Worm (Caenorhabditis elegans) whole organism, L4 larva: Measurements from ENCODE around the gene vnut-1.

Experiments
- D1046.2 ChIP-seq: fragments of 200-800 bp; sonication (Bioruptor generic); IDR thresholded peaks from 2 replicates; pipeline ENCODE4 v1.3.6; 2022; ENCODE audit warnings: missing genetic modification characterization, missing compliant biosample characterization
- F10B5.3 ChIP-seq: sonication (generic microtip); optimal IDR thresholded peaks from 2 replicates; lab custom pipeline; 2016; ENCODE audit warnings: mild to moderate bottlenecking, missing genetic modification characterization, missing compliant biosample characterization
- F26F4.8 ChIP-seq: fragments of 200-800 bp; sonication (Bioruptor generic); conservative IDR thresholded peaks from 2 replicates; pipeline ENCODE4 v1.3.6; 2022; ENCODE audit warnings: missing genetic modification characterization, missing compliant biosample characterization
- F44E2.7 ChIP-seq: fragments of 200-800 bp; sonication (Bioruptor generic); IDR thresholded peaks from 2 replicates; pipeline ENCODE4 v2.1.2; 2022; ENCODE audit warnings: missing genetic modification characterization, missing compliant biosample characterization
- T20F7.1 ChIP-seq: fragments of 200-800 bp; sonication (Bioruptor generic); optimal IDR thresholded peaks from 2 replicates; lab custom pipeline; 2018; ENCODE audit warnings: mild to moderate bottlenecking, missing genetic modification characterization, missing compliant biosample characterization
- T26A8.4 ChIP-seq: fragments of 200-800 bp; sonication (Bioruptor generic); IDR thresholded peaks from 2 replicates; pipeline ENCODE4 v1.3.6; 2022; ENCODE audit warnings: missing genetic modification characterization, missing compliant biosample characterization
- Y48G9A.11 ChIP-seq: fragments of 200-800 bp; sonication (Bioruptor generic); IDR thresholded peaks from 2 replicates; pipeline ENCODE4 v1.3.6; 2022; ENCODE audit warnings: missing genetic modification reagents, missing genetic modification characterization, missing compliant biosample characterization
- Y5F2A.4 ChIP-seq: fragments of 200-800 bp; sonication (Bioruptor generic); optimal IDR thresholded peaks from 2 replicates; lab custom pipeline; 2018; ENCODE audit warnings: mild to moderate bottlenecking, missing genetic modification characterization, missing compliant biosample characterization
- Y75B8A.6 ChIP-seq: fragments of 200-800 bp; sonication (Bioruptor generic); IDR thresholded peaks from 2 replicates; pipeline ENCODE4 v1.3.6; 2022; ENCODE audit warnings: missing genetic modification reagents, missing genetic modification characterization, missing compliant biosample characterization
- ZK337.2 ChIP-seq: fragments of 200-800 bp; sonication (Bioruptor generic); IDR thresholded peaks from 2 replicates; pipeline ENCODE4 v1.3.6; 2022; ENCODE audit warnings: missing genetic modification reagents, missing genetic modification characterization, missing compliant biosample characterization
- ZK546.5 ChIP-seq, 2 experiments: sonication (generic microtip); optimal IDR thresholded peaks; 2 replicates each; lab custom pipeline; 2017; ENCODE audit warnings: missing biosample characterization in 2 of 2, missing genetic modification characterization in 2 of 2
- aha-1 ChIP-seq: fragments of 150-350 bp; peaks from one replicate; lab custom pipeline; 2014; ENCODE audit warnings: missing biosample characterization, missing genetic modification characterization
- ceh-44 ChIP-seq: fragments of 200-800 bp; sonication (Bioruptor generic); IDR thresholded peaks from 2 replicates; pipeline ENCODE4 v1.3.6; 2022; ENCODE audit warnings: missing genetic modification reagents, missing genetic modification characterization, missing compliant biosample characterization
- ceh-62 ChIP-seq: sonication (generic microtip); optimal IDR thresholded peaks from 2 replicates; lab custom pipeline; 2017; ENCODE audit warnings: missing biosample characterization, missing genetic modification characterization
- ctbp-1 ChIP-seq: fragments of 200-800 bp; sonication (Bioruptor generic); IDR thresholded peaks from 2 replicates; pipeline ENCODE4 v1.3.6; 2022; ENCODE audit warnings: missing genetic modification reagents, missing genetic modification characterization, missing compliant biosample characterization
- daf-16 ChIP-seq, 3 experiments: sonication (generic microtip); optimal IDR thresholded peaks; 2 replicates each; lab custom pipeline; 2016 to 2017; ENCODE audit warnings: missing genetic modification characterization in 3 of 3, missing genetic modification reagents in 3 of 3, mild to moderate bottlenecking in 2 of 3, missing compliant biosample characterization in 2 of 3, missing biosample characterization in 1 of 3, moderate library complexity in 1 of 3
- daf-19 ChIP-seq: fragments of 200-800 bp; sonication (Bioruptor generic); conservative IDR thresholded peaks from 2 replicates; pipeline ENCODE4 v1.3.6; 2022; ENCODE audit warnings: missing genetic modification characterization, missing compliant biosample characterization
- dmd-9 ChIP-seq: fragments of 200-800 bp; sonication (Bioruptor generic); IDR thresholded peaks from 2 replicates; pipeline ENCODE4 v1.3.6; 2022; ENCODE audit warnings: missing genetic modification reagents, missing genetic modification characterization, missing compliant biosample characterization
- duxl-1 ChIP-seq: sonication (generic microtip); optimal IDR thresholded peaks from 2 replicates; lab custom pipeline; 2016; ENCODE audit warnings: mild to moderate bottlenecking, missing genetic modification characterization, moderate library complexity, missing compliant biosample characterization; ENCODE audit not compliant: poor library complexity
- dve-1 ChIP-seq: sonication (generic microtip); optimal IDR thresholded peaks from 2 replicates; lab custom pipeline; 2017; ENCODE audit warnings: antibody characterized with exemption, mild to moderate bottlenecking, missing genetic modification characterization, missing compliant biosample characterization; ENCODE audit not compliant: insufficient read depth
- egl-43 ChIP-seq: fragments of 200-800 bp; sonication (Bioruptor generic); IDR thresholded peaks from 2 replicates; pipeline ENCODE4 v1.3.6; 2022; ENCODE audit warnings: missing genetic modification reagents, missing genetic modification characterization, missing compliant biosample characterization
- fkh-10 ChIP-seq: fragments of 150-350 bp; optimal IDR thresholded peaks from 2 replicates; lab custom pipeline; 2014; ENCODE audit warnings: missing biosample characterization, missing genetic modification reagents, missing genetic modification characterization
- fos-1 ChIP-seq: fragments of 150-350 bp; optimal IDR thresholded peaks from 2 replicates; lab custom pipeline; 2014; ENCODE audit warnings: missing biosample characterization, missing genetic modification characterization
- gei-8 ChIP-seq: fragments of 200-800 bp; sonication (Bioruptor generic); optimal IDR thresholded peaks from 2 replicates; lab custom pipeline; 2018; ENCODE audit warnings: mild to moderate bottlenecking, missing genetic modification characterization, missing compliant biosample characterization
- hif-1 ChIP-seq, 2 experiments: sonication (generic microtip); optimal IDR thresholded peaks; 2 replicates each; lab custom pipeline; 2016 to 2017; ENCODE audit warnings: missing compliant biosample characterization in 2 of 2, missing genetic modification characterization in 2 of 2, missing genetic modification reagents in 2 of 2, missing genotype in 2 of 2, mild to moderate bottlenecking in 1 of 2
- hlh-30 ChIP-seq: sonication (generic microtip); optimal IDR thresholded peaks from 2 replicates; lab custom pipeline; 2017; ENCODE audit warnings: antibody characterized with exemption, mild to moderate bottlenecking, missing genetic modification characterization, missing compliant biosample characterization; ENCODE audit not compliant: insufficient read depth
- lin-1 ChIP-seq: fragments of 200-800 bp; sonication (Bioruptor generic); IDR thresholded peaks from 2 replicates; pipeline ENCODE4 v1.3.6; 2022; ENCODE audit warnings: missing genetic modification reagents, missing genetic modification characterization, missing compliant biosample characterization
- lin-13 ChIP-seq: fragments of 150-350 bp; optimal IDR thresholded peaks from 2 replicates; lab custom pipeline; 2014; ENCODE audit warnings: missing biosample characterization, missing genetic modification reagents, missing genetic modification characterization
- lin-29 ChIP-seq: fragments of 200-800 bp; sonication (Bioruptor generic); IDR thresholded peaks from 2 replicates; pipeline ENCODE4 v1.3.6; 2022; ENCODE audit warnings: missing genetic modification reagents, missing genetic modification characterization, missing compliant biosample characterization
- madf-5 ChIP-seq, 2 experiments: fragments of 200-800 bp; sonication (Bioruptor generic); IDR thresholded peaks; 2 replicates each; pipeline ENCODE4 v1.3.6; 2022; ENCODE audit warnings: missing compliant biosample characterization in 2 of 2, missing genetic modification characterization in 2 of 2
- mdt-29 ChIP-seq: fragments of 200-800 bp; sonication (Bioruptor generic); IDR thresholded peaks from 2 replicates; pipeline ENCODE4 v1.3.6; 2022; ENCODE audit warnings: missing genetic modification reagents, missing genetic modification characterization, missing compliant biosample characterization
- mep-1 ChIP-seq: fragments of 150-350 bp; sonication (generic microtip); optimal IDR thresholded peaks from 3 replicates; lab custom pipeline; 2014; ENCODE audit warnings: missing biosample characterization, missing genetic modification characterization
- mxl-2 ChIP-seq: fragments of 200-800 bp; sonication (Bioruptor generic); conservative IDR thresholded peaks from 2 replicates; pipeline ENCODE4 v1.3.6; 2022; ENCODE audit warnings: missing genetic modification reagents, missing genetic modification characterization, missing compliant biosample characterization
- nhr-10 ChIP-seq: fragments of 150-350 bp; optimal IDR thresholded peaks from 2 replicates; lab custom pipeline; 2014; ENCODE audit warnings: missing biosample characterization, missing genetic modification characterization
- nhr-111 ChIP-seq: fragments of 200-800 bp; sonication (Bioruptor generic); optimal IDR thresholded peaks from 2 replicates; lab custom pipeline; 2018; ENCODE audit warnings: mild to moderate bottlenecking, missing genetic modification characterization, missing compliant biosample characterization
- nhr-25 ChIP-seq: sonication (generic microtip); optimal IDR thresholded peaks from 2 replicates; lab custom pipeline; 2017; ENCODE audit warnings: missing genetic modification characterization, mild to moderate bottlenecking, missing compliant biosample characterization, antibody characterized with exemption, moderate library complexity, borderline replicate concordance; ENCODE audit not compliant: insufficient read depth
- nhr-41 ChIP-seq: fragments of 200-800 bp; sonication (Bioruptor generic); IDR thresholded peaks from 2 replicates; pipeline ENCODE4 v1.3.6; 2022; ENCODE audit warnings: missing genetic modification reagents, missing genetic modification characterization, missing compliant biosample characterization
- nhr-77 ChIP-seq: fragments of 150-350 bp; optimal IDR thresholded peaks from 2 replicates; lab custom pipeline; 2014; ENCODE audit warnings: missing biosample characterization, missing genetic modification characterization
- pqm-1 ChIP-seq: sonication (generic microtip); optimal IDR thresholded peaks from 2 replicates; lab custom pipeline; 2017; ENCODE audit warnings: missing biosample characterization, missing genetic modification characterization
- skn-1 ChIP-seq: fragments of 150-350 bp; optimal IDR thresholded peaks from 2 replicates; lab custom pipeline; 2014; ENCODE audit warnings: missing biosample characterization, missing genetic modification characterization
- snpc-4 ChIP-seq: fragments of 150-350 bp; optimal IDR thresholded peaks from 2 replicates; lab custom pipeline; 2014; ENCODE audit warnings: missing biosample characterization, missing genetic modification characterization
- tag-97 ChIP-seq: fragments of 200-800 bp; sonication (Bioruptor generic); IDR thresholded peaks from 2 replicates; pipeline ENCODE4 v1.3.6; 2022; ENCODE audit warnings: missing genetic modification characterization, missing compliant biosample characterization
- tra-1 ChIP-seq: fragments of 200-800 bp; sonication (Bioruptor generic); IDR thresholded peaks from 2 replicates; pipeline ENCODE4 v1.3.6; 2022; ENCODE audit warnings: missing genetic modification reagents, missing genetic modification characterization, missing compliant biosample characterization
- unc-39 ChIP-seq: sonication (generic microtip); optimal IDR thresholded peaks from 2 replicates; lab custom pipeline; 2017; ENCODE audit warnings: missing biosample characterization, missing genetic modification characterization
- vab-7 ChIP-seq: fragments of 200-800 bp; sonication (Bioruptor generic); IDR thresholded peaks from 2 replicates; pipeline ENCODE4 v1.3.6; 2022; ENCODE audit warnings: missing genetic modification reagents, missing genetic modification characterization, missing compliant biosample characterization
- zag-1 ChIP-seq: fragments of 150-350 bp; optimal IDR thresholded peaks from 2 replicates; lab custom pipeline; 2014; ENCODE audit warnings: missing biosample characterization, missing genetic modification characterization
- zfp-3 ChIP-seq: fragments of 200-800 bp; sonication (Bioruptor generic); conservative IDR thresholded peaks from 2 replicates; pipeline ENCODE4 v1.3.6; 2022; ENCODE audit warnings: missing genetic modification reagents, missing genetic modification characterization, missing compliant biosample characterization
- zip-2 ChIP-seq: fragments of 150-350 bp; optimal IDR thresholded peaks from 2 replicates; lab custom pipeline; 2014; ENCODE audit warnings: missing biosample characterization, missing genetic modification characterization
- ztf-7 ChIP-seq: fragments of 150-350 bp; optimal IDR thresholded peaks from 2 replicates; lab custom pipeline; 2014; ENCODE audit warnings: missing biosample characterization, missing genetic modification characterization

vnut-1 gene

DNA sequence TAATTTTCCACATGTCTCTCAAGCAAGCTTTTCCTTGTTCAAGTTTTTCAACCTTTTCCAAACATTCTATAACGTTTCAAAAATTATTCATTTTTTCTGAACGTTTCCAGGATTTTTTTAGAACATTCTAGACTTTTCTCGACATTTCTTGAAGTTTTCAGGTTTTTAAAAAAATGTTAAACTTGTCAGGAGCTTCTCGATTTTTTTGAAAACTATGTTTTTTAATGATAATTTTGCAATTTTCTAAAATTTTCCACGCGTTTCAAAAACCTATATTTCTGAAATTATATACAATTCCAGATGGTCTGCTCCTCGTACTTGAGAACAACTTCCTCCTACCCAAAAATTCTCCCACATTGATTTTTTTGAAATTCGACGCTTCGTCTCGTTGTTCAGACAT, 34.3 kb upstream of the vnut-1 start, which contains the start of gene dmsr-6:
Gene dmsr-6, plus strand, starts transcription at position 301 of the 400 bp plus-strand sequence.
- TF ChIP-seq fkh-10 (no peak), mxl-2 (GFP tag; lab: Robert Waterston, UW) (no peak), T26A8.4 (GFP tag; lab: Robert Waterston, UW) (no peak), tra-1 (no peak), egl-43 (GFP tag; lab: Robert Waterston, UW) (no peak), F44E2.7 (no peak), gei-8 (GFP tag; lab: Kevin White, UChicago) (no peak), unc-39 (tag; lab: Kevin White, UChicago) (no peak), nhr-10 (tag; lab: Kevin White, UChicago) (no peak), Y75B8A.6 (GFP tag; lab: Robert Waterston, UW) (no peak), nhr-111 (no peak), F10B5.3 (tag; lab: Kevin White, UChicago) (no peak), nhr-41 (no peak), ceh-44 (GFP tag; lab: Robert Waterston, UW) (no peak), duxl-1 (tag; lab: Kevin White, UChicago) (no peak), dve-1 (tag; lab: Kevin White, UChicago) (no peak)

DNA sequence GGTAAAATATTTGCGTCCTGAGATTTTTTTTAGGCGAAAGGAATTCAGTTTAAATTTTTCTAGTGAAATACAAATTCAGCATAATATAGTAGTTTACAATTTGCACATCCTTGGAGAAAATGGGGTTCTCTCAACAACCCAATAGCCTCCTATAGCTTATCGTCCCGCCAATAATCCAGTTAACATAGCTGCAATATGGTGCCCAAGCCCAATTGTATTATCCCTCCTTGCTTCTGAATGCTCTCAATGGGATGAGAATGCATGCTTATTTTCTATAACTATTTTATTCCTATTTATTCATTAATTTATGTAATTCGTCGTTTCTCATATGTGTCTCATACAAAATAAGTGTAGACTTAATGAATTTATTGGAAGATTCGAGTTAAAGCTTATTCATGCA, 19.6 kb upstream of the vnut-1 start:
- TF ChIP-seq fos-1 (no peak), pqm-1 (no peak), mep-1 (tag; lab: Kevin White, UChicago) (no peak), Y5F2A.4 (GFP tag; lab: Kevin White, UChicago) (no peak), nhr-41 (no peak), F26F4.8 (GFP tag; lab: Robert Waterston, UW) (no peak), F10B5.3 (tag; lab: Kevin White, UChicago) (no peak), D1046.2 (no peak), dmd-9 (no peak), nhr-111 (no peak), T20F7.1 (no peak), zip-2 (tag; lab: Kevin White, UChicago) (no peak), lin-13 (GFP tag; lab: Kevin White, UChicago) (no peak), lin-1 (GFP tag; lab: Robert Waterston, UW) (no peak), ztf-7 (tag; lab: Kevin White, UChicago) (no peak), vab-7 (GFP tag; lab: Robert Waterston, UW) (no peak), ceh-62 (no peak), tag-97 (GFP tag; lab: Robert Waterston, UW) (no peak), ZK546.5 (tag; optimal IDR thresholded peaks at IDR 0.05; lab: Kevin White, UChicago) (no peak), Y48G9A.11 (GFP tag; lab: Robert Waterston, UW) (no peak)
- TF ChIP-seq, all 104 proteins: peak for 0

DNA sequence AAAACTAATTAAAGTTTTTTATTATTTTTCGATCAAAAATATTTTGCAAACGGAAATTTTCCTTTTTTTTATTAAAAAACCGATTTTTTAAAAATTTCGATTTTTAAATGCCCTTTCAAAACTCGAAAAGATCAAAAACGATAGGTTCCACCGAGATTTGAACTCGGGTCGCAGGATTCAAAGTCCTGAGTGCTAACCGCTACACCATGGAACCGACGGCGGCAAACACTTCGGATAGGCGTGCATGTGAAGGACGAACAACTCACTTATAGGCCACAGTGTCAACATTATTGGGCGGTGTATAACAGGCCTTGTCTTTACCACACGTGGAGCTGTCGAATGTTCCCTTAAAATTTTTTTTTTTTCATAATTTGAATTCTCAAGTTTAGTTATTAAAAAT, 14.9 kb upstream of the vnut-1 start:
- TF ChIP-seq zfp-3 (no peak), zag-1 (tag; lab: Kevin White, UChicago) (no peak), daf-16 (GFP tag; optimal IDR thresholded peaks at IDR 0.05; lab: Kevin White, UChicago) (no peak), daf-16 (tag; optimal IDR thresholded peaks at IDR 0.05; lab: Kevin White, UChicago) (peak; percentile 64), F10B5.3 (tag; lab: Kevin White, UChicago) (no peak), gei-8 (GFP tag; lab: Kevin White, UChicago) (no peak), daf-19 (GFP tag; lab: Robert Waterston, UW) (no peak), madf-5 (GFP tag; IDR thresholded peaks at IDR 0.05; lab: Robert Waterston, UW) (0 out of 4 replicates have a peak, but pooled peaks of 1 of the 2 experiments have one; percentile 20), mdt-29 (GFP tag; lab: Robert Waterston, UW) (no peak), aha-1 (tag; lab: Kevin White, UChicago) (peak; percentile 54), hlh-30 (tag; lab: Kevin White, UChicago) (peak; percentile 28), snpc-4 (tag; lab: Kevin White, UChicago) (no peak), nhr-77 (tag; lab: Kevin White, UChicago) (peak; percentile 58), nhr-25 (tag; lab: Kevin White, UChicago) (no peak), ZK337.2 (GFP tag; lab: Robert Waterston, UW) (peak; percentile 6; the same call in 1 of the 2 replicates), dve-1 (tag; lab: Kevin White, UChicago) (peak; percentile 31), ctbp-1 (0 out of 2 replicates have a peak, but pooled peaks have one; percentile 24), egl-43 (GFP tag; lab: Robert Waterston, UW) (no peak), lin-29 (GFP tag; lab: Robert Waterston, UW) (no peak), skn-1 (tag; lab: Kevin White, UChicago) (no peak), hif-1 (tag; optimal IDR thresholded peaks at IDR 0.05; lab: Kevin White, UChicago) (no peak)
